Worm (Caenorhabditis elegans) whole organism, L2 larva: ENCODE measurements around the gene best-9.

ENCODE experiments used
- egl-27 ChIP-seq: sonication (generic microtip); optimal IDR thresholded peaks from 3 replicates; lab custom pipeline; 2017; ENCODE audit warnings: missing biosample characterization, missing genetic modification reagents, missing genetic modification characterization
- elt-1 ChIP-seq: fragments of 150-350 bp; optimal IDR thresholded peaks from 2 replicates; lab custom pipeline; 2014; ENCODE audit warnings: missing biosample characterization, missing genetic modification characterization
- lin-13 ChIP-seq: fragments of 150-350 bp; optimal IDR thresholded peaks from 2 replicates; lab custom pipeline; 2014; ENCODE audit warnings: missing biosample characterization, missing genetic modification reagents, missing genetic modification characterization
- nhr-21 ChIP-seq: fragments of 150-350 bp; optimal IDR thresholded peaks from 2 replicates; lab custom pipeline; 2014; ENCODE audit warnings: missing biosample characterization, missing genetic modification characterization
- nhr-23 ChIP-seq: fragments of 150-350 bp; optimal IDR thresholded peaks from 2 replicates; lab custom pipeline; 2014; ENCODE audit warnings: missing biosample characterization, missing genetic modification reagents, missing genetic modification characterization
- snpc-4 ChIP-seq: fragments of 150-350 bp; optimal IDR thresholded peaks from 2 replicates; lab custom pipeline; 2014; ENCODE audit warnings: missing biosample characterization, missing genetic modification characterization
- ztf-11 ChIP-seq: sonication (generic microtip); optimal IDR thresholded peaks from 2 replicates; lab custom pipeline; 2017; ENCODE audit warnings: missing biosample characterization, missing genetic modification characterization

DNA sequence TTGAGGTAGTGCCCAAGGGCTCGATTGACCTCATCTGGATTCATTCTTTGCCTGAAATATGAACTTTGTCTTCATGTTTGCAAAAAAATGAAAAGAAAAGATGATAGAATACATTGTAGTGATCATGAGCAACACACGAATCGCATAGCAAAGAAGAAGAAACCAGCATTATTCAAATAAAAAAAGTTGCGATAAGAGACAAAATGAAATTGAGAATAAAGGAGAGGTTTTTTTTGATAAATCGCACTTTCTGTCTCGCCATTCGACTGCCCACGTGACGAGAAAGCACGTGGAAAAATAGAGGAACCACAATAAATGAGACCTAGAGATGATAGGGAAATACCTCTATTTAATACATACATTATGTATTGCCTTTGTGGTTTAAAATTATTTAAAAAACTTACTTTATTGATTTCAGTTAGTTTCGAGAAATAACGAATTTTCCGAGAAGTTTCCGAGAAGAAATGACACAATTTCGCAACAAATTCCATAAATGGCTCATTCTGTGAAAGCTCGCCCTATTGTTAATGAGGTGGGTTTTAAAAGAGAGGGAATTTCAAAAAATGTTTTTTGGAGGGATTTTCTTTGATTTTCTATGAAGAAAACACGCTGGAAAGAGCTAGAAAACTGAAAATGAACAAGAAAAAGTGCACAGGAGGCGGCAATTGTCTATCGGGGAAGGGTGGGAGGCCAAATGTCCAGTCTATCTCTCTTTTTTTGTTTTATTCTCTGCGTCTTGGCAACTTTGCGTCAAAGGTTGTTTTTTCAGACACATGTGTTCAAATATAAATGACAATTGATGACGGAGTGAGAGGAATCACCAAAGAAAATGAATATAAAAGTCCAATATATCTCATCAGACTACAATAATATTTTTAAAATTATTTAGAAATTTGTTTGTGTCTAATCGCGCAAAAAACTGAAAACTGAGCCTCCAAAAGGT lies 4.9 kb upstream of the best-9 start, which contains the start of gene paqr-1:
- no peak for TF ChIP-seq egl-27 (tag; lab: Kevin White, UChicago)
- TF ChIP-seq lin-13 = no peak
- TF ChIP-seq ztf-11 (tag; lab: Kevin White, UChicago) = no peak
- TF ChIP-seq nhr-23 (tag; lab: Kevin White, UChicago) = no peak
- TF ChIP-seq nhr-21 (tag; lab: Kevin White, UChicago) = no peak
- no peak for TF ChIP-seq snpc-4 (tag; lab: Kevin White, UChicago)
- no peak for TF ChIP-seq elt-1 (tag; lab: Kevin White, UChicago)
